Fruit fly (Drosophila melanogaster): ENCODE data around the gene Taf3.

- TF ChIP-seq CG10631 (GFP tag; optimal IDR thresholded peaks at IDR 0.05) (no peak), OdsH (GFP tag; optimal IDR thresholded peaks at IDR 0.05) (no peak)
These were observed 44.9 kb downstream of the Taf3 start for dm6 chr4:421772-422171.
